Fruit fly (Drosophila melanogaster) whole organism, wandering third instar larva: ENCODE data around the gene CG32797.

Source experiments
- jim ChIP-seq: fragments of 175-275, 200-325 bp; sonication (Bioruptor generic); optimal IDR thresholded peaks from 2 replicates; lab custom pipeline; 2016; ENCODE audit warnings: missing biosample characterization, mild to moderate bottlenecking, missing genetic modification characterization
- woc ChIP-seq: sonication (Bioruptor generic); optimal IDR thresholded peaks from 2 replicates; lab custom pipeline; 2016; ENCODE audit warnings: missing biosample characterization, mild to moderate bottlenecking, missing genetic modification characterization

dm6 chrX:2464189-2464588, 38.5 kb upstream of the CG32797 start:
- no peak for TF ChIP-seq woc
- no peak for TF ChIP-seq jim (GFP tag; lab: Kevin White, UChicago)
